Fruit fly (Drosophila melanogaster) S2 (cell line): ENCODE measurements around the gene gish.

ENCODE experiments used
- CG8478 ChIP-seq: fragments of >200 bp; optimal IDR thresholded peaks from 2 replicates; lab custom pipeline; 2018
- CTCF ChIP-seq, 2 experiments: fragments of >200 bp; optimal IDR thresholded peaks; 2 replicates each; lab custom pipeline; 2018

The gish gene

dm6 chr3R:16235215-16235937, 36.9 kb upstream of the gish start:
- TF ChIP-seq CG8478 (lab: Kevin White, UChicago), result no peak
- no peak for TF ChIP-seq CTCF (optimal IDR thresholded peaks at IDR 0.05; lab: Kevin White, UChicago)

DNA sequence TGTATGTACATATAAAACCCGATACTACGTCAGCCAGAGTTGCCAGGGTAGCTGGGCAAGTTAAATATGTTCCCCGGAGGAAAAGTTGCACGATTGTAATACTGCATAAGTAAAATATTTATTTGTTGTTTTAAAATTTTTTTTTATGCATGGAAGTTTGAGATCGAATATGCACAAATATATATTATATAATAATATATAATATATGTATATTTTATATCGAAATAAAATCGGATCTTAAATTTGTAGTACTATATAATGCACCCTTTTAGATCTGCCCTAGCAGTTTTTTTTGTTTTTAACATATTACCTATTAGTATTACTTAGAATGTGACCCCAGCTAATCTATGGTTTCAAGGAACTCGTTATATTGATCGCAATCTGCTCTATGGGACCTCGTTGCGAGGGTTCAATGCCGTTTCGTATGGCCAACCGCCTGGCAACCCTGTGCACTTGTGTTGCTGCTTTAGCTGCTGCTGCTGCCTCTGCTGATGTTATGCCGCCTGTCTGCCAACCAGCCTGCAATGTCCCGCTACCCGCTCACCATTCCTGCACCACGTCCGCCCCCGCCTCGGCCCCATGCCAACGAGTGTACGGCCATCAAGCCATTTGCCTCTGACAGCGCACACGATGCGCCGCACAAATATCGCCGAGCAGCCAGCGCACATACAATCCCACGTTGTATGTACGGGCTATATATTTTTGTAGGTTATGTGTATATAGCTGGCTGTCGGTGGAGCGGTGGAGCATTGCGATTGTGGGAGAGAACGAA, 36.1 kb upstream of the gish start:
- TF ChIP-seq CTCF (optimal IDR thresholded peaks at IDR 0.05; lab: Kevin White, UChicago) (no peak), CG8478 (lab: Kevin White, UChicago) (no peak)

- TF ChIP-seq CTCF (optimal IDR thresholded peaks at IDR 0.05; lab: Kevin White, UChicago), result peak in 1 of 2 experiments; percentile 2
- no peak for TF ChIP-seq CG8478 (lab: Kevin White, UChicago)
Measured at dm6 chr3R:16236713-16237641, 35.3 kb upstream of the gish start.

dm6 chr3R:16238016-16238710, 34.1 kb upstream of the gish start:
- TF ChIP-seq CG8478 (lab: Kevin White, UChicago) (no peak), CTCF (optimal IDR thresholded peaks at IDR 0.05; lab: Kevin White, UChicago) (no peak)

DNA sequence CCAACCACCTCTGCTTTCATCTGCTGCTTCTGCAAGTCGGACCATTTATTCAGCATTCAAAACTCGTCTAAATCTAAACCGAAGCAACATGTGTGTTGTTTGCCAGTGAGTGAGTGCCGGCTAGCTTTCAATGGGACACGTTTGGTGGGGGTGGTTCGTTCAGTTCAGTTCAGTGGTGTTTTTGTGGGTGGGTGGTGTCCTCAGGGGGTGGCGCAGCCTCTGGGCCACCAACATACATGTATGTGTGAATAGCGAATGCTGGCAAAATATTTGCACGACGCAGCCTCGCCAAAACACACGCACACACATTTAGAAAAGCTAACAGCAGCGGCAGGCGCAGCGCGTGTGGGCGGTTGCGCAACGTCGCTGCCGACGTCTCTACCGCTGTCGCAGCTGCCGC, 32.9 kb upstream of the gish start:
- TF ChIP-seq CTCF (optimal IDR thresholded peaks at IDR 0.05; lab: Kevin White, UChicago), result no peak
- TF ChIP-seq CG8478 (lab: Kevin White, UChicago), result no peak

- TF ChIP-seq CTCF (optimal IDR thresholded peaks at IDR 0.05; lab: Kevin White, UChicago) (no peak), CG8478 (lab: Kevin White, UChicago) (no peak)
Measured at dm6 chr3R:16240478-16241101, 31.7 kb upstream of the gish start.

dm6 chr3R:16241102-16241779, 31.0 kb upstream of the gish start:
- no peak for TF ChIP-seq CG8478 (lab: Kevin White, UChicago)
- TF ChIP-seq CTCF (optimal IDR thresholded peaks at IDR 0.05; lab: Kevin White, UChicago), result peak in 1 of 2 experiments; percentile 2

DNA sequence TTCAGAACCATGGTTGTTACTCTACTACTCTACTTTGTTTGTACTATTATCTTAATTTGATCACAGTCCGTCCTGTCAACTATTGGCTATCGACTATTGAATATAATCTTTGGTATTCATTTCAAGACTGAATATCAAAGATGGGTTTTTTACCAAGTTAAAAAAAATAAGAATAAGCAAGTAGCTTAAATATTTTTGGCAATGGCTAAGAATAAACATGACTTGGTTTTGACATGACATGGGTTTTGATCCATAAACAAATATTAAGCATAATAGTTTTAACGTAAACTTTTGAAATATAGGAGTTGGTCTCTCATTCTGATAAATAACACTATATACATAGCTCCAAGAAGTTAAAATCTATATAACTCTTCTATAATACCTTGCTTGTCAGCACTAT, 30.4 kb upstream of the gish start:
- no peak for TF ChIP-seq CTCF (optimal IDR thresholded peaks at IDR 0.05; lab: Kevin White, UChicago)
- no peak for TF ChIP-seq CG8478 (lab: Kevin White, UChicago)

- TF ChIP-seq CTCF (optimal IDR thresholded peaks at IDR 0.05; lab: Kevin White, UChicago) (peak; percentile 21 to 37), CG8478 (lab: Kevin White, UChicago) (no peak)
Measured at dm6 chr3R:16242461-16242934, 29.8 kb upstream of the gish start.

- TF ChIP-seq CG8478 (lab: Kevin White, UChicago) (no peak), CTCF (optimal IDR thresholded peaks at IDR 0.05; lab: Kevin White, UChicago) (peak; percentile 80 to 83)
Measured at dm6 chr3R:16244241-16244977, 27.8 kb upstream of the gish start.

DNA sequence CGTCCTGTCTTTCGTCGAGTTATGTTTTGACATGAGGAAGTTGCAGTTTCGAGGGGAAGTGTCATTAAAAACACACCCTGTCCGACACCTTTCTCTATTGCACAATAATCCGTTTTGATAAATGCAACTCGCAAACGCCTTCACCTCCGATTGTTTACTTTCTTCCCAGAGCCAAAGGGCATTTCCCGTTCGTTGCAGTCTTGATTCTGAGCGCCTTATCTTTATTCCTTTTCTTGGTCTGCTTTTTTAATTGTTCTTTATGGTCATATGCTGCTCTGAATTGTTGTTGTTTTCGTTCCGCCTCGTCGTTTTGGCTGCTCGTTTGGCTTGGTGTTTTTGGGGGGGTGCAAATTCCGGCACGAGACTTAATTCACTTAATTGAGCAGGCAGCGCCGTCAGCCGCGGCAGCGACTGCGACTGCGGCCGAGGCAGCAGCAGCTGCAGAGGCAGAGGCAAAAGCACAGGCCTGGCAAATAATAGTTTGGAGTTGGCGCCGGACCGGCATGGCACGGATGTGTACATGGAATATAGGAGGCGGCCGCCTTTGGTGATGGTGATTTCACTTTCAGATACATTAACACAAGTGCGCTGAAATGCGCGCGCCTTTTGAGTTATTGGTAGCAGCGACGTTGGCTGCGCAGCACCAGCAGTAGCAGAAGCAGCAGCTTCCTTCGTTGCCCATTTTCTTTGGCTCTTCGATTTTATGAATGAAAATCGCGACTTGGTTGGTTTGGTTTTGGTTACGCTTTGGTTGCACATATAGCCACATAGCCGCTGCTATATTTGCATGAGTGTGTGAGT, 26.8 kb upstream of the gish start:
- TF ChIP-seq CG8478 (lab: Kevin White, UChicago), result no peak
- TF ChIP-seq CTCF (optimal IDR thresholded peaks at IDR 0.05; lab: Kevin White, UChicago), result no peak
